Worm (Caenorhabditis elegans) whole organism, L3 larva: ENCODE measurements around the gene F21H12.3.

Experiments
- R02D3.7 ChIP-seq: fragments of 150-350 bp; optimal IDR thresholded peaks from 2 replicates; lab custom pipeline; 2014; ENCODE audit warnings: missing biosample characterization, missing genetic modification characterization
- aly-2 ChIP-seq: fragments of 150-350 bp; optimal IDR thresholded peaks from 2 replicates; lab custom pipeline; 2014; ENCODE audit warnings: missing biosample characterization, missing genetic modification characterization
- ama-1 ChIP-seq: fragments of 150-350 bp; optimal IDR thresholded peaks from 2 replicates; lab custom pipeline; 2018
- ceh-28 ChIP-seq: fragments of 150-350 bp; optimal IDR thresholded peaks from 2 replicates; lab custom pipeline; 2014; ENCODE audit warnings: missing biosample characterization, missing genetic modification reagents, missing genetic modification characterization
- ceh-82 ChIP-seq: fragments of 150-350 bp; optimal IDR thresholded peaks from 2 replicates; lab custom pipeline; 2014; ENCODE audit warnings: missing biosample characterization, missing genetic modification characterization
- ceh-9 ChIP-seq: sonication (generic microtip); optimal IDR thresholded peaks from 2 replicates; lab custom pipeline; 2018; ENCODE audit warnings: missing biosample characterization, missing genetic modification characterization
- daf-12 ChIP-seq: fragments of 150-350 bp; optimal IDR thresholded peaks from 2 replicates; lab custom pipeline; 2014; ENCODE audit warnings: missing biosample characterization, missing genetic modification reagents, missing genetic modification characterization
- egl-27 ChIP-seq: sonication (generic microtip); optimal IDR thresholded peaks from 4 replicates; lab custom pipeline; 2017; ENCODE audit warnings: missing biosample characterization, missing genetic modification reagents, missing genetic modification characterization
- egl-5 ChIP-seq: fragments of 150-350 bp; optimal IDR thresholded peaks from 2 replicates; lab custom pipeline; 2017; ENCODE audit warnings: missing biosample characterization, missing genetic modification reagents, missing genetic modification characterization, inconsistent platforms
- elt-2 ChIP-seq: sonication (generic microtip); optimal IDR thresholded peaks from 2 replicates; lab custom pipeline; 2016; ENCODE audit warnings: missing genetic modification reagents, mild to moderate bottlenecking, missing genetic modification characterization, missing compliant biosample characterization
- elt-3 ChIP-seq, 3 experiments: fragments of 150-350 bp in 1 of 3; sonication (generic microtip) in 2 of 3; optimal IDR thresholded peaks; 2 replicates in 2 of 3; 4 replicates in 1 of 3; lab custom pipeline; 2014 to 2017; ENCODE audit warnings: missing biosample characterization in 3 of 3, missing genetic modification characterization in 3 of 3
- eor-1 ChIP-seq, 2 experiments: fragments of 150-350 bp; optimal IDR thresholded peaks; 2 replicates each; lab custom pipeline; 2014 to 2018; ENCODE audit warnings: missing biosample characterization in 2 of 2, missing genetic modification characterization in 2 of 2
- fkh-10 ChIP-seq: sonication (generic microtip); optimal IDR thresholded peaks from 2 replicates; lab custom pipeline; 2017; ENCODE audit warnings: missing biosample characterization, missing genetic modification reagents, missing genetic modification characterization
- fkh-2 ChIP-seq: fragments of 150-350 bp; optimal IDR thresholded peaks from 2 replicates; lab custom pipeline; 2014; ENCODE audit warnings: missing biosample characterization, missing genetic modification reagents, missing genetic modification characterization
- fos-1 ChIP-seq: fragments of 150-350 bp; optimal IDR thresholded peaks from 2 replicates; lab custom pipeline; 2014; ENCODE audit warnings: missing biosample characterization, missing genetic modification characterization
- hmg-11 ChIP-seq: sonication (generic microtip); optimal IDR thresholded peaks from 2 replicates; lab custom pipeline; 2016; ENCODE audit warnings: missing genetic modification characterization, missing compliant biosample characterization
- jun-1 ChIP-seq: fragments of 150-350 bp; optimal IDR thresholded peaks from 2 replicates; lab custom pipeline; 2014; ENCODE audit warnings: missing biosample characterization, missing genetic modification reagents, missing genetic modification characterization
- lin-15B ChIP-seq: fragments of 150-350 bp; optimal IDR thresholded peaks from 2 replicates; lab custom pipeline; 2014; ENCODE audit warnings: missing biosample characterization, missing genetic modification characterization
- lsy-12 ChIP-seq: sonication (generic microtip); optimal IDR thresholded peaks from 2 replicates; lab custom pipeline; 2016; ENCODE audit warnings: mild to moderate bottlenecking, missing genetic modification characterization, missing compliant biosample characterization
- mml-1 ChIP-seq: fragments of 150-350 bp; sonication (generic microtip); optimal IDR thresholded peaks from 3 replicates; lab custom pipeline; 2014; ENCODE audit warnings: missing biosample characterization, missing genetic modification characterization
- nfya-1 ChIP-seq: sonication (generic microtip); optimal IDR thresholded peaks from 2 replicates; lab custom pipeline; 2017; ENCODE audit warnings: missing genetic modification characterization, mild to moderate bottlenecking, missing compliant biosample characterization, antibody characterized with exemption, moderate library complexity; ENCODE audit not compliant: insufficient read depth
- nhr-11 ChIP-seq: fragments of 150-350 bp; optimal IDR thresholded peaks from 2 replicates; lab custom pipeline; 2014; ENCODE audit warnings: missing biosample characterization, missing genetic modification characterization
- nhr-23 ChIP-seq: fragments of 150-350 bp; optimal IDR thresholded peaks from 2 replicates; lab custom pipeline; 2014; ENCODE audit warnings: missing biosample characterization, missing genetic modification reagents, missing genetic modification characterization
- nhr-237 ChIP-seq: fragments of 150-350 bp; optimal IDR thresholded peaks from 2 replicates; lab custom pipeline; 2014; ENCODE audit warnings: missing biosample characterization, missing genetic modification characterization
- nhr-25 ChIP-seq: sonication (generic microtip); optimal IDR thresholded peaks from 2 replicates; lab custom pipeline; 2017; ENCODE audit warnings: missing biosample characterization, missing genetic modification characterization
- nhr-28 ChIP-seq: fragments of 150-350 bp; optimal IDR thresholded peaks from 2 replicates; lab custom pipeline; 2014; ENCODE audit warnings: missing biosample characterization, missing genetic modification characterization
- nhr-43 ChIP-seq: sonication (generic microtip); optimal IDR thresholded peaks from 2 replicates; lab custom pipeline; 2016; ENCODE audit warnings: mild to moderate bottlenecking, missing genetic modification characterization, missing compliant biosample characterization; ENCODE audit not compliant: poor library complexity, severe bottlenecking
- nhr-67 ChIP-seq: fragments of 150-350 bp; optimal IDR thresholded peaks from 2 replicates; lab custom pipeline; 2014; ENCODE audit warnings: missing biosample characterization, missing genetic modification characterization
- nhr-76 ChIP-seq: fragments of 150-350 bp; sonication (generic microtip); optimal IDR thresholded peaks from 5 replicates; lab custom pipeline; 2014; ENCODE audit warnings: missing biosample characterization, missing genetic modification characterization
- nhr-77 ChIP-seq: fragments of 150-350 bp; optimal IDR thresholded peaks from 2 replicates; lab custom pipeline; 2014; ENCODE audit warnings: missing biosample characterization, missing genetic modification characterization
- pha-4 ChIP-seq: fragments of 150-350 bp; optimal IDR thresholded peaks from 2 replicates; lab custom pipeline; 2014; ENCODE audit warnings: missing biosample characterization, missing genetic modification reagents, missing genetic modification characterization
- pqm-1 ChIP-seq: fragments of 150-350 bp; optimal IDR thresholded peaks from 2 replicates; lab custom pipeline; 2017; ENCODE audit warnings: missing biosample characterization, missing genetic modification characterization, inconsistent platforms
- sea-2 ChIP-seq: fragments of 150-350 bp; sonication (generic microtip); optimal IDR thresholded peaks from 4 replicates; lab custom pipeline; 2014; ENCODE audit warnings: missing biosample characterization, missing genetic modification reagents, missing genetic modification characterization
- skn-1 ChIP-seq: fragments of 150-350 bp; optimal IDR thresholded peaks from 2 replicates; lab custom pipeline; 2014; ENCODE audit warnings: missing biosample characterization, missing genetic modification characterization
- snpc-4 ChIP-seq: fragments of 150-350 bp; optimal IDR thresholded peaks from 2 replicates; lab custom pipeline; 2014; ENCODE audit warnings: missing biosample characterization, missing genetic modification characterization
- tbx-2 ChIP-seq: sonication (generic microtip); optimal IDR thresholded peaks from 2 replicates; lab custom pipeline; 2016; ENCODE audit warnings: mild to moderate bottlenecking, missing genetic modification characterization, missing compliant biosample characterization
- unc-39 ChIP-seq: sonication (generic microtip); optimal IDR thresholded peaks from 4 replicates; lab custom pipeline; 2017; ENCODE audit warnings: missing biosample characterization, missing genetic modification characterization
- zag-1 ChIP-seq: fragments of 150-350 bp; optimal IDR thresholded peaks from 2 replicates; lab custom pipeline; 2014; ENCODE audit warnings: missing biosample characterization, missing genetic modification characterization
- ztf-11 ChIP-seq: fragments of 150-350 bp; optimal IDR thresholded peaks from 2 replicates; lab custom pipeline; 2014; ENCODE audit warnings: missing biosample characterization, missing genetic modification characterization
- ztf-4 ChIP-seq: fragments of 150-350 bp; optimal IDR thresholded peaks from 2 replicates; lab custom pipeline; 2014; ENCODE audit warnings: missing biosample characterization, missing genetic modification characterization

Gene F21H12.3

DNA sequence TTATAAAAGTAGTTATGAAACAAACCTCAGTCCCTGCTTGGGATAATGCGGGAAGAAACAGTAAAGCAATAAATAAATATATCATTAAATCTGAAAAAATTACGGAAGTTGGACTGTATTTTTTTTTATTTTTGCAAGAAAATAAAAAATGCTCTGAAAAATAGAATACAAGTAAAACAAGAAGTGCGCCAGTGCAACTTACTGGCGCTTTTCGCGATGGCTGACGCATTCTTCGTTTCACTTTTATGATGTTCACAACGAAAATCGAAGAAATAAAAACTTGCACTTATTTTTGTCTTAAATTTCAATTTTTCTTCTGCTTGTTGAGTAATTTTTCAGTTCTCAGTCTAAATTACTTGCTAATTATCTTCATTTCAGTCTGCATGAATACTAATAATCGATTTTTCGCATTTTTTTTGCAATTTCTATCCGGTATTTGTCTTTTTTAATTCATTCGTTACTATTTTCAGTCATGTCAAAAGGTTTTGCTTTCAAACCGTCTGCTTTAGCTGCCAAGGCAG is 35.0 kb upstream of the F21H12.3 start, which contains the start of the genes R12C12.6 and ran-5 (continued):
- TF ChIP-seq nhr-23 (tag; lab: Kevin White, UChicago) (peak; percentile 90), unc-39 (no peak), nhr-28 (tag; lab: Kevin White, UChicago) (no peak), mml-1 (tag; lab: Kevin White, UChicago) (no peak), tbx-2 (tag; lab: Kevin White, UChicago) (peak; percentile 76), fos-1 (no peak), daf-12 (no peak), skn-1 (peak; percentile 40), fkh-2 (tag; lab: Kevin White, UChicago) (no peak), elt-3 (tag; optimal IDR thresholded peaks at IDR 0.05; lab: Kevin White, UChicago) (no peak), ztf-11 (tag; lab: Kevin White, UChicago) (no peak), ztf-4 (tag; lab: Kevin White, UChicago) (no peak), nhr-43 (tag; lab: Kevin White, UChicago) (peak; percentile 85)

DNA sequence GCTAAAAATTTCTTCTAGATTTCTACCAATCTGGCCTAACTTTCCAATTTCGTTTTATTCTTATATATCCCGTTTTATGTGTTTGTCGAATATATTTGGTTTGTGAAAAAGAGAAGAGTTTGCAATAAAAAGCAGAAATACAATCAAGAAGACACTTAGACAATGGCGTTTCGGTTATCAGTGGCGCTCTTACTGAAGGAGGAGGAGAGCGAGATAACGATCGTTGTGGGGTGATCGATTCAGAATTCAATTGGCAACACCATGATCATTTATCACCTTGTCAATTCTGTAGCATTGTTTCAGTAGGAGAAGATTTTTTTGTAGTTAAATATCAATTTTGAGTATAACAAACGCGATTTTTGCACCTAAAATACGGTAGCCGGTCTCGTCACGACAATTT is 33.2 kb upstream of the F21H12.3 start:
- TF ChIP-seq pqm-1 (tag; lab: Kevin White, UChicago) (peak; percentile 79), nhr-237 (tag; lab: Kevin White, UChicago) (no peak), elt-2 (peak; percentile 89)

DNA sequence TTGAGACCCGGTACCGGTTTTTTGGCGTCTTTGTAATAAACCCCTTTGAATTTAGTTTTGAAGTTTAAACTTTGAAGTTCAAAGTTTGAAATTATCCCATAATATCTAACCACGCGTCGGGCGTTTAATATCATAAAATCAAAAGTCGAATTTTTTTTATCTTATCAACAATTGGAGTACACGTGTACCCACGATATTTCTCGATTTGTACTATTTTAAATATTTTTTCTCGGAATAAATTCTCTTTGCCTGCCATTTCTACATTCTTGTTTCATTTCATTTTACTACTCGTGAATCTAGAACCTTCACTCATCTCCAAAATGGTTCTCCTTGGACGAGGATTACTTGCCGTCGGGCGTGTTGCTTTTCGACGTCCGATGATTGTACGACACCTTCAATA is 32.6 kb upstream of the F21H12.3 start, which contains the start of gene gldc-1:
Gene gldc-1 (plus strand): TSS at position 301 of the 400 bp plus-strand sequence.
- TF ChIP-seq pqm-1 (tag; lab: Kevin White, UChicago): peak; percentile 50
- no peak for TF ChIP-seq eor-1 (tag; optimal IDR thresholded peaks at IDR 0.05; lab: Kevin White, UChicago)
- no peak for TF ChIP-seq aly-2 (tag; lab: Kevin White, UChicago)

DNA sequence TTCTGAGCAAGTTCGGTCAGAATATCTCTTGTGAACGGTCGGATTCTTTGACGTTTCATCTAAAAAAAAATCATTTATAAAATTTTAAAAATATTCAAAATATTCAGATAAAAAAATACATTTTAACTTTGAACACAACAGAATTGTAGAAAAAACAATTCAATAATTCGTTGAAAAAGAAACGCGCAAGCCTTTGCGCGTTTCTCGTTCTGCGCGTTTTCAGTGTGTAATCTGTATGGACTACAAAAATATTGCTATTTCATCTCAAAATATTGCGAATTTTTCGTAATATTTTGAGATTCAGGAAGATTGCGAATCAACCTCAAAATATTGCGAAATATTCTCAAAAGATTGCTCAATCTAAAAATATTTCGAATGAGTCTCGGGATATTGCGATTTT is 26.8 kb upstream of the F21H12.3 start, which contains the start of gene R12C12.7:
Gene R12C12.7 (minus strand): TSS at position 59 of the 400 bp plus-strand sequence.
- TF ChIP-seq lsy-12 (tag; lab: Kevin White, UChicago): no peak
- no peak for TF ChIP-seq daf-12
- no peak for TF ChIP-seq lin-15B (tag; lab: Kevin White, UChicago)
- TF ChIP-seq egl-5 (tag; lab: Kevin White, UChicago): no peak
- TF ChIP-seq tbx-2 (tag; lab: Kevin White, UChicago): no peak
- no peak for TF ChIP-seq elt-3 (tag; optimal IDR thresholded peaks at IDR 0.05; lab: Kevin White, UChicago)
- no peak for TF ChIP-seq nhr-43 (tag; lab: Kevin White, UChicago)
- TF ChIP-seq nhr-23 (tag; lab: Kevin White, UChicago): peak; percentile 4
- TF ChIP-seq ceh-9 (tag; lab: Kevin White, UChicago): no peak
- TF ChIP-seq zag-1 (tag; lab: Kevin White, UChicago): no peak
- no peak for TF ChIP-seq fos-1
- no peak for TF ChIP-seq fkh-10 (GFP tag; lab: Kevin White, UChicago)
- TF ChIP-seq nhr-67 (tag; lab: Kevin White, UChicago): no peak
- TF ChIP-seq nhr-25 (tag; lab: Kevin White, UChicago): no peak
- TF ChIP-seq ztf-4 (tag; lab: Kevin White, UChicago): no peak
- TF ChIP-seq elt-2: peak; percentile 3
- TF ChIP-seq sea-2 (GFP tag; lab: Kevin White, UChicago): no peak
- no peak for TF ChIP-seq ama-1
- TF ChIP-seq nhr-237 (tag; lab: Kevin White, UChicago): no peak
- peak; percentile 79 for TF ChIP-seq pqm-1 (tag; lab: Kevin White, UChicago)
- TF ChIP-seq, all 47 proteins: peak for 3

DNA sequence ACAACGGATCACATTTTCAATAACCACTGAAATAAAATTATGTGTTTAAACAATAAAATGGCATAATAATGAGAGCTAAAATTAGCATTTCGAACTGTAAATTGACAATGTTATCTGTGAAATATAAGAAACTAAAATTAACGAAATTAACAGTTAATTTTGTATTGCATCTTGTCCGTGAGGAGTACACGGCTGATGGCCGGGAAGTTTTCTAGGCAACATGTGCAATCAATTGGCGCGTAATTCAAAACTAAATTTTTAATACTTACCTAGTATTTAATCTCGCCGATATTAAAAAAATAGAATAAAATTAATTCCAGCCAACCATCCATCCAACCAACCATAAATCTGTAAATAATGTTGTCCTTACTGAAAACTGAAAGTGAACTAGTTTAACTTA is 21.2 kb upstream of the F21H12.3 start:
- peak; percentile 96 for TF ChIP-seq nhr-43 (tag; lab: Kevin White, UChicago)
- TF ChIP-seq unc-39: no peak
- no peak for TF ChIP-seq zag-1 (tag; lab: Kevin White, UChicago)
- peak; percentile 21 for TF ChIP-seq R02D3.7 (tag; lab: Kevin White, UChicago)
- peak; percentile 65 for TF ChIP-seq lsy-12 (tag; lab: Kevin White, UChicago)
- peak; percentile 49 for TF ChIP-seq jun-1 (tag; lab: Kevin White, UChicago)
- no peak for TF ChIP-seq pqm-1 (tag; lab: Kevin White, UChicago)
- TF ChIP-seq nhr-25 (tag; lab: Kevin White, UChicago): peak; percentile 80
- no peak for TF ChIP-seq egl-27 (tag; lab: Kevin White, UChicago)
- no peak for TF ChIP-seq nhr-67 (tag; lab: Kevin White, UChicago)
- TF ChIP-seq ceh-9 (tag; lab: Kevin White, UChicago): no peak
- TF ChIP-seq aly-2 (tag; lab: Kevin White, UChicago): no peak
- TF ChIP-seq sea-2 (GFP tag; lab: Kevin White, UChicago): no peak
- peak; percentile 88 for TF ChIP-seq nhr-23 (tag; lab: Kevin White, UChicago)
- TF ChIP-seq ceh-82: no peak
- no peak for TF ChIP-seq nhr-11 (tag; lab: Kevin White, UChicago)
- TF ChIP-seq fos-1: no peak
- TF ChIP-seq elt-2: peak; percentile 28
- TF ChIP-seq lin-15B (tag; lab: Kevin White, UChicago): peak; percentile 67
- TF ChIP-seq nfya-1 (tag; lab: Kevin White, UChicago): peak; percentile 73
- no peak for TF ChIP-seq nhr-77
- peak; percentile 84 for TF ChIP-seq pha-4 (tag; lab: Kevin White, UChicago)
- peak; percentile 59 for TF ChIP-seq snpc-4 (tag; lab: Kevin White, UChicago)
- peak; percentile 65 for TF ChIP-seq hmg-11
- TF ChIP-seq ceh-28 (tag; lab: Kevin White, UChicago): peak; percentile 26
- TF ChIP-seq ama-1: no peak
- TF ChIP-seq nhr-76 (tag; lab: Kevin White, UChicago): no peak
